Fruit fly (Drosophila melanogaster) whole organism, embryonic: ENCODE results near the gene qjt.

ENCODE experiments used
- Awh ChIP-seq: fragments of 200-800 bp; sonication (Bioruptor generic); IDR thresholded peaks from 2 replicates; pipeline ENCODE4, ENCODE4 v1.3.6; 2022; ENCODE audit warnings: missing biosample characterization, missing genetic modification characterization
- CG10267 ChIP-seq: fragments of 200-800 bp; sonication (Bioruptor generic); optimal IDR thresholded peaks from 2 replicates; lab custom pipeline; 2018; ENCODE audit warnings: missing biosample characterization, mild to moderate bottlenecking, missing genetic modification characterization, moderate library complexity
- CG10462 ChIP-seq: fragments of 200-800 bp; sonication (Bioruptor generic); optimal IDR thresholded peaks from 2 replicates; lab custom pipeline; 2016; ENCODE audit warnings: missing biosample characterization, missing genetic modification characterization
- CG10543 ChIP-seq: fragments of 200-800 bp; sonication (Bioruptor generic); optimal IDR thresholded peaks from 3 replicates; lab custom pipeline; 2017; ENCODE audit warnings: missing biosample characterization, mild to moderate bottlenecking, missing genetic modification characterization, moderate library complexity
- CG14710 ChIP-seq: fragments of 200-800 bp; sonication (Bioruptor generic); optimal IDR thresholded peaks from 3 replicates; lab custom pipeline; 2019; ENCODE audit warnings: missing biosample characterization, mild to moderate bottlenecking, missing genetic modification characterization, moderate library complexity
- CG16863 ChIP-seq: fragments of 200-800 bp; sonication (Bioruptor generic); optimal IDR thresholded peaks from 3 replicates; lab custom pipeline; 2016; ENCODE audit warnings: missing biosample characterization, missing genetic modification characterization
- CG17359 ChIP-seq: fragments of 200-800 bp; sonication (Bioruptor generic); optimal IDR thresholded peaks from 3 replicates; lab custom pipeline; 2018; ENCODE audit warnings: missing biosample characterization, mild to moderate bottlenecking, missing genetic modification characterization, moderate library complexity
- CG2712 ChIP-seq: fragments of 200-800 bp; optimal IDR thresholded peaks from 3 replicates; lab custom pipeline; 2019; ENCODE audit warnings: missing biosample characterization, mild to moderate bottlenecking, missing genetic modification characterization, moderate library complexity
- CG30431 ChIP-seq: fragments of 200-800 bp; sonication (Bioruptor generic); optimal IDR thresholded peaks from 2 replicates; lab custom pipeline; 2017; ENCODE audit warnings: missing biosample characterization, missing genetic modification characterization
- CG31441 ChIP-seq: fragments of 200-800 bp; sonication (Bioruptor generic); IDR thresholded peaks from 2 replicates; pipeline ENCODE4 v1.3.6; 2022; ENCODE audit warnings: missing biosample characterization, missing genetic modification characterization
- CG3281 ChIP-seq: fragments of 200-800 bp; sonication (Bioruptor generic); optimal IDR thresholded peaks from 3 replicates; lab custom pipeline; 2017; ENCODE audit warnings: missing biosample characterization, mild to moderate bottlenecking, missing genetic modification characterization
- CG5180 ChIP-seq: fragments of 200-800 bp; sonication (Bioruptor generic); optimal IDR thresholded peaks from 3 replicates; lab custom pipeline; 2017; ENCODE audit warnings: missing biosample characterization, missing genetic modification characterization, mild to moderate bottlenecking, moderate library complexity, missing genetic modification reagents
- CG7357 ChIP-seq: fragments of 200-800 bp; sonication (Bioruptor generic); IDR thresholded peaks from 3 replicates; pipeline ENCODE4 v1.3.6; 2022; ENCODE audit warnings: missing biosample characterization, missing genetic modification characterization
- CG7839 ChIP-seq: fragments of 200-800 bp; sonication (Bioruptor generic); optimal IDR thresholded peaks from 3 replicates; lab custom pipeline; 2018; ENCODE audit warnings: missing biosample characterization, mild to moderate bottlenecking, missing genetic modification characterization, moderate library complexity
- CG8281 ChIP-seq: fragments of 200-800 bp; sonication (Bioruptor generic); optimal IDR thresholded peaks from 2 replicates; lab custom pipeline; 2018; ENCODE audit warnings: missing biosample characterization, mild to moderate bottlenecking, missing genetic modification characterization, moderate library complexity
- CG8924 ChIP-seq: fragments of 200-800 bp; optimal IDR thresholded peaks from 3 replicates; lab custom pipeline; 2019; ENCODE audit warnings: missing biosample characterization, mild to moderate bottlenecking, missing genetic modification characterization, moderate library complexity
- CG9609 ChIP-seq: fragments of 200-800 bp; sonication (Bioruptor generic); optimal IDR thresholded peaks from 3 replicates; lab custom pipeline; 2016; ENCODE audit warnings: missing biosample characterization, missing genetic modification characterization
- CTCF ChIP-seq: fragments of 200-800 bp; sonication (Bioruptor generic); optimal IDR thresholded peaks from 2 replicates; lab custom pipeline; 2017; ENCODE audit warnings: missing biosample characterization, mild to moderate bottlenecking, missing genetic modification characterization, moderate library complexity
- Camta ChIP-seq: fragments of 200-800 bp; sonication (Bioruptor generic); optimal IDR thresholded peaks from 2 replicates; lab custom pipeline; 2016; ENCODE audit warnings: missing biosample characterization, missing genetic modification characterization
- D ChIP-seq, 2 experiments: fragments of 200-800 bp in 1 of 2; fragments of >200 bp in 1 of 2; sonication (Bioruptor generic) in 1 of 2; optimal IDR thresholded peaks; 2 replicates in 1 of 2; 3 replicates in 1 of 2; lab custom pipeline; 2017; ENCODE audit warnings: mild to moderate bottlenecking in 1 of 2, missing biosample characterization in 1 of 2, missing genetic modification characterization in 1 of 2, missing genetic modification reagents in 1 of 2
- H15 ChIP-seq: fragments of 200-800 bp; sonication (Bioruptor generic); IDR thresholded peaks from 3 replicates; pipeline ENCODE4 v1.3.6; 2022; ENCODE audit warnings: missing biosample characterization, missing genetic modification characterization
- MTF-1 ChIP-seq: fragments of 200-800 bp; sonication (Bioruptor generic); optimal IDR thresholded peaks from 2 replicates; lab custom pipeline; 2018; ENCODE audit warnings: missing biosample characterization, mild to moderate bottlenecking, missing genetic modification characterization, borderline replicate concordance
- Med ChIP-seq: fragments of 200-800 bp; sonication (Bioruptor generic); peaks from one replicate; lab custom pipeline; 2016; ENCODE audit warnings: missing biosample characterization, missing genetic modification characterization, mild to moderate bottlenecking, inconsistent platforms, moderate library complexity
- Poxn ChIP-seq: fragments of 200-800 bp; sonication (Bioruptor generic); IDR thresholded peaks from 2 replicates; pipeline ENCODE4 v1.3.6; 2022; ENCODE audit warnings: missing biosample characterization, missing genetic modification characterization
- Side ChIP-seq: fragments of 200-800 bp; sonication (Bioruptor generic); optimal IDR thresholded peaks from 2 replicates; lab custom pipeline; 2016; ENCODE audit warnings: missing biosample characterization, missing genetic modification characterization
- Ssrp ChIP-seq: fragments of 200-800 bp; sonication (Bioruptor generic); optimal IDR thresholded peaks from 2 replicates; lab custom pipeline; 2018; ENCODE audit warnings: missing biosample characterization, mild to moderate bottlenecking, missing genetic modification characterization, moderate library complexity
- Xrp1 ChIP-seq: fragments of 200-800 bp; sonication (Bioruptor generic); IDR thresholded peaks from 2 replicates; pipeline ENCODE4 v1.3.6; 2022; ENCODE audit warnings: missing biosample characterization, missing genetic modification characterization
- ci ChIP-seq: fragments of 200-800 bp; sonication (Bioruptor generic); IDR thresholded peaks from 3 replicates; pipeline ENCODE4 v1.3.6; 2022; ENCODE audit warnings: missing biosample characterization, missing genetic modification characterization
- croc ChIP-seq: fragments of 200-800 bp; sonication (Bioruptor generic); conservative IDR thresholded peaks from 3 replicates; pipeline ENCODE4 v1.3.6; 2022; ENCODE audit warnings: missing biosample characterization, missing genetic modification characterization
- dm ChIP-seq: fragments of 200-800 bp; sonication (Bioruptor generic); optimal IDR thresholded peaks from 3 replicates; lab custom pipeline; 2016; ENCODE audit warnings: missing biosample characterization, missing genetic modification characterization
- dmrt11E ChIP-seq: fragments of 200-800 bp; sonication (Bioruptor generic); optimal IDR thresholded peaks from 3 replicates; lab custom pipeline; 2018; ENCODE audit warnings: missing biosample characterization, mild to moderate bottlenecking, missing genetic modification characterization, moderate library complexity
- gcm ChIP-seq: fragments of 200-800 bp; sonication (Bioruptor generic); optimal IDR thresholded peaks from 2 replicates; lab custom pipeline; 2019; ENCODE audit warnings: missing biosample characterization, mild to moderate bottlenecking, missing genetic modification characterization, moderate library complexity
- gcm2 ChIP-seq: fragments of 200-800 bp; sonication (Bioruptor generic); optimal IDR thresholded peaks from 2 replicates; lab custom pipeline; 2016; ENCODE audit warnings: missing biosample characterization, missing genetic modification characterization
- gsb-n ChIP-seq: fragments of 200-800 bp; sonication (Bioruptor generic); optimal IDR thresholded peaks from 3 replicates; lab custom pipeline; 2018; ENCODE audit warnings: missing biosample characterization, mild to moderate bottlenecking, missing genetic modification characterization
- knrl ChIP-seq: fragments of 200-800 bp; sonication (Bioruptor generic); IDR thresholded peaks from 3 replicates; pipeline ENCODE4 v1.3.6; 2022; ENCODE audit warnings: missing biosample characterization, missing genetic modification characterization; ENCODE audit not compliant: partially characterized antibody
- pb ChIP-seq: fragments of 200-800 bp; sonication (Bioruptor generic); optimal IDR thresholded peaks from 3 replicates; lab custom pipeline; 2016; ENCODE audit warnings: missing biosample characterization, missing genetic modification characterization
- peb ChIP-seq: fragments of 200-800 bp; sonication (Bioruptor generic); IDR thresholded peaks from 2 replicates; pipeline ENCODE4 v1.3.6; 2022; ENCODE audit warnings: missing biosample characterization, missing genetic modification characterization
- phol ChIP-seq: fragments of 200-800 bp; sonication (Bioruptor generic); optimal IDR thresholded peaks from 3 replicates; lab custom pipeline; 2018; ENCODE audit warnings: missing biosample characterization, mild to moderate bottlenecking, missing genetic modification characterization, moderate library complexity
- pita ChIP-seq: fragments of 200-800 bp; sonication (Bioruptor generic); optimal IDR thresholded peaks from 2 replicates; lab custom pipeline; 2017; ENCODE audit warnings: missing biosample characterization, mild to moderate bottlenecking, missing genetic modification characterization
- pros ChIP-seq: fragments of 200-800 bp; sonication (Bioruptor generic); optimal IDR thresholded peaks from 3 replicates; lab custom pipeline; 2019; ENCODE audit warnings: missing biosample characterization, mild to moderate bottlenecking, missing genetic modification characterization, moderate library complexity
- sens ChIP-seq: fragments of 200-800 bp; sonication (Bioruptor generic); peaks from one replicate; lab custom pipeline; 2016; ENCODE audit warnings: missing biosample characterization, missing genetic modification characterization
- sima ChIP-seq: fragments of 200-800 bp; sonication (Bioruptor generic); optimal IDR thresholded peaks from 2 replicates; lab custom pipeline; 2016; ENCODE audit warnings: missing biosample characterization, missing genetic modification characterization
- slp2 ChIP-seq: fragments of 200-800 bp; sonication (Bioruptor generic); optimal IDR thresholded peaks from 2 replicates; lab custom pipeline; 2016; ENCODE audit warnings: missing biosample characterization, missing genetic modification characterization
- sqz ChIP-seq: fragments of 200-800 bp; sonication (Bioruptor generic); optimal IDR thresholded peaks from 3 replicates; lab custom pipeline; 2018; ENCODE audit warnings: missing biosample characterization, mild to moderate bottlenecking, missing genetic modification characterization
- vvl ChIP-seq: fragments of 200-800 bp; sonication (Bioruptor generic); IDR thresholded peaks from 2 replicates; pipeline ENCODE4 v1.3.6; 2022; ENCODE audit warnings: missing biosample characterization, missing genetic modification characterization
- wor ChIP-seq: fragments of 200-800 bp; sonication (Bioruptor generic); IDR thresholded peaks from 2 replicates; pipeline ENCODE4 v1.3.6; 2022; ENCODE audit warnings: missing biosample characterization, missing genetic modification characterization
- z ChIP-seq: fragments of 200-800 bp; sonication (Bioruptor generic); IDR thresholded peaks from 3 replicates; pipeline ENCODE4 v1.3.6; 2022; ENCODE audit warnings: missing biosample characterization, missing genetic modification characterization

Gene qjt

dm6 chr3L:17494541-17494940 is 15.6 kb downstream of the qjt start, which contains the start of gene edin:
TSS of gene edin (plus strand) at chr3L:17494880.
- TF ChIP-seq sens, result peak; percentile 35
- no peak for TF ChIP-seq H15
- no peak for TF ChIP-seq gsb-n (tag; lab: Kevin White, UChicago)
- TF ChIP-seq, all 482 proteins: peak for 1

dm6 chr3L:17495266-17495961 is 16.5 kb downstream of the qjt start:
- peak; percentile 56 for TF ChIP-seq dmrt11E (tag; lab: Kevin White, UChicago)
- TF ChIP-seq peb (GFP tag; lab: Robert Waterston, UW), result 0 out of 2 replicates have a peak, but pooled peaks have one; percentile 20
- no peak for TF ChIP-seq CG8281 (tag; lab: Kevin White, UChicago)
- no peak for TF ChIP-seq wor
- TF ChIP-seq CG10462 (GFP tag; lab: Kevin White, UChicago), result no peak
- TF ChIP-seq MTF-1, result no peak
- TF ChIP-seq CG2712, result peak; percentile 70
- TF ChIP-seq sqz, result peak; percentile 28
- TF ChIP-seq pita (GFP tag; lab: Kevin White, UChicago), result no peak
- peak; percentile 35 for TF ChIP-seq CG10267 (tag; lab: Kevin White, UChicago)
- peak; percentile 66 for TF ChIP-seq Med (GFP tag; lab: Kevin White, UChicago)
- TF ChIP-seq CG5180 (GFP tag; lab: Kevin White, UChicago), result peak; percentile 0
- TF ChIP-seq CTCF (GFP tag; lab: Kevin White, UChicago), result peak; percentile 1
- TF ChIP-seq Camta, result peak; percentile 0
- peak; percentile 61 for TF ChIP-seq phol
- TF ChIP-seq Poxn, result no peak
- no peak for TF ChIP-seq CG3281 (GFP tag; lab: Kevin White, UChicago)
- peak; percentile 13 for TF ChIP-seq Side (GFP tag; lab: Kevin White, UChicago)
- peak; percentile 24 for TF ChIP-seq CG16863 (GFP tag; lab: Kevin White, UChicago)
- no peak for TF ChIP-seq CG9609 (GFP tag; lab: Kevin White, UChicago)
- peak; percentile 19 for TF ChIP-seq CG8924 (tag; lab: Kevin White, UChicago)
- peak; percentile 43 for TF ChIP-seq CG7839 (tag; lab: Kevin White, UChicago)
- TF ChIP-seq slp2 (GFP tag; lab: Kevin White, UChicago), result peak; percentile 23
- no peak for TF ChIP-seq D (optimal IDR thresholded peaks at IDR 0.05; lab: Kevin White, UChicago)
- peak; percentile 16 for TF ChIP-seq D (GFP tag; optimal IDR thresholded peaks at IDR 0.05; lab: Kevin White, UChicago)
- TF ChIP-seq CG14710 (tag; lab: Kevin White, UChicago), result peak; percentile 49
- peak; percentile 59; the same call in 1 of the 2 replicates for TF ChIP-seq Xrp1
- TF ChIP-seq sima, result no peak
- TF ChIP-seq croc (GFP tag; lab: Robert Waterston, UW), result peak; percentile 20; the same call in 1 of the 3 replicates
- no peak for TF ChIP-seq CG10543 (GFP tag; lab: Kevin White, UChicago)
- TF ChIP-seq pros (GFP tag; lab: Kevin White, UChicago), result peak; percentile 77
- TF ChIP-seq CG7357, result no peak
- 0 out of 2 replicates have a peak, but pooled peaks have one; percentile 52 for TF ChIP-seq Awh (GFP tag; lab: Robert Waterston, UW)
- TF ChIP-seq ci (GFP tag; lab: Robert Waterston, UW), result no peak
- TF ChIP-seq z, result peak; percentile 29; the same call in 1 of the 3 replicates
- TF ChIP-seq Ssrp, result peak; percentile 41
- TF ChIP-seq CG31441 (GFP tag; lab: Robert Waterston, UW), result peak; percentile 46; the same call in 1 of the 2 replicates
- peak; percentile 43 for TF ChIP-seq CG17359 (tag; lab: Kevin White, UChicago)
- peak; percentile 9 for TF ChIP-seq dm (GFP tag; lab: Kevin White, UChicago)
- peak; percentile 20 for TF ChIP-seq CG30431 (GFP tag; lab: Kevin White, UChicago)
- TF ChIP-seq knrl (GFP tag; lab: Robert Waterston, UW), result no peak
- TF ChIP-seq gcm (GFP tag; lab: Kevin White, UChicago), result peak; percentile 57
- TF ChIP-seq gcm2 (GFP tag; lab: Kevin White, UChicago), result no peak
- no peak for TF ChIP-seq pb (GFP tag; lab: Kevin White, UChicago)
- TF ChIP-seq vvl, result peak; percentile 46; the same call in 1 of the 2 replicates
